Fruit fly (Drosophila melanogaster) whole organism, embryonic: Measurements from ENCODE around the gene ppk20.

Experiments
- CG10431 ChIP-seq: fragments of 200-800 bp; sonication (Bioruptor generic); optimal IDR thresholded peaks from 3 replicates; lab custom pipeline; 2018; ENCODE audit warnings: missing biosample characterization, mild to moderate bottlenecking, missing genetic modification characterization
- CG10654 ChIP-seq: fragments of 200-800 bp; sonication (Bioruptor generic); optimal IDR thresholded peaks from 2 replicates; lab custom pipeline; 2016; ENCODE audit warnings: missing biosample characterization, missing genetic modification characterization
- CG11504 ChIP-seq: fragments of 200-800 bp; sonication (Bioruptor generic); optimal IDR thresholded peaks from 3 replicates; lab custom pipeline; 2019; ENCODE audit warnings: missing biosample characterization, mild to moderate bottlenecking, missing genetic modification characterization, moderate library complexity
- CG13123 ChIP-seq: fragments of 200-800 bp; sonication (Bioruptor generic); optimal IDR thresholded peaks from 2 replicates; lab custom pipeline; 2016; ENCODE audit warnings: missing biosample characterization, missing genetic modification characterization
- CG13424 ChIP-seq: fragments of 200-800 bp; sonication (Bioruptor generic); optimal IDR thresholded peaks from 2 replicates; lab custom pipeline; 2019; ENCODE audit warnings: missing biosample characterization, mild to moderate bottlenecking, missing genetic modification characterization, moderate library complexity
- CG15601 ChIP-seq: fragments of 200-800 bp; sonication (Bioruptor generic); optimal IDR thresholded peaks from 3 replicates; lab custom pipeline; 2019; ENCODE audit warnings: missing biosample characterization, mild to moderate bottlenecking, missing genetic modification characterization, moderate library complexity
- CG1602 ChIP-seq: fragments of 200-800 bp; sonication (Bioruptor generic); optimal IDR thresholded peaks from 3 replicates; lab custom pipeline; 2016; ENCODE audit warnings: missing biosample characterization, missing genetic modification characterization
- CG16815 ChIP-seq: fragments of 200-800 bp; sonication (Bioruptor generic); optimal IDR thresholded peaks from 3 replicates; lab custom pipeline; 2017; ENCODE audit warnings: missing biosample characterization, mild to moderate bottlenecking, missing genetic modification characterization
- CG17359 ChIP-seq: fragments of 200-800 bp; sonication (Bioruptor generic); optimal IDR thresholded peaks from 3 replicates; lab custom pipeline; 2018; ENCODE audit warnings: missing biosample characterization, mild to moderate bottlenecking, missing genetic modification characterization, moderate library complexity
- CG2712 ChIP-seq: fragments of 200-800 bp; optimal IDR thresholded peaks from 3 replicates; lab custom pipeline; 2019; ENCODE audit warnings: missing biosample characterization, mild to moderate bottlenecking, missing genetic modification characterization, moderate library complexity
- CG42726 ChIP-seq: fragments of 200-800 bp; sonication (Bioruptor generic); IDR thresholded peaks from 2 replicates; pipeline ENCODE4 v1.3.6; 2022; ENCODE audit warnings: missing biosample characterization, missing genetic modification characterization; ENCODE audit not compliant: partially characterized antibody
- CG4730 ChIP-seq: fragments of 200-800 bp; sonication (Bioruptor generic); IDR thresholded peaks from 2 replicates; pipeline ENCODE4 v1.3.6; 2022; ENCODE audit warnings: missing biosample characterization, missing genetic modification characterization
- CG7372 ChIP-seq: fragments of 200-800 bp; sonication (Bioruptor generic); IDR thresholded peaks from 2 replicates; pipeline ENCODE4 v1.3.6; 2022; ENCODE audit warnings: missing biosample characterization, missing genetic modification characterization
- CG7839 ChIP-seq: fragments of 200-800 bp; sonication (Bioruptor generic); optimal IDR thresholded peaks from 3 replicates; lab custom pipeline; 2018; ENCODE audit warnings: missing biosample characterization, mild to moderate bottlenecking, missing genetic modification characterization, moderate library complexity
- CG9817 ChIP-seq: fragments of 200-800 bp; sonication (Bioruptor generic); optimal IDR thresholded peaks from 2 replicates; lab custom pipeline; 2018; ENCODE audit warnings: missing biosample characterization, mild to moderate bottlenecking, missing genetic modification characterization, moderate library complexity
- D ChIP-seq, 2 experiments: fragments of 200-800 bp in 1 of 2; fragments of >200 bp in 1 of 2; sonication (Bioruptor generic) in 1 of 2; optimal IDR thresholded peaks; 2 replicates in 1 of 2; 3 replicates in 1 of 2; lab custom pipeline; 2017; ENCODE audit warnings: mild to moderate bottlenecking in 1 of 2, missing biosample characterization in 1 of 2, missing genetic modification characterization in 1 of 2, missing genetic modification reagents in 1 of 2
- Dek ChIP-seq: fragments of 200-800 bp; sonication (Bioruptor generic); optimal IDR thresholded peaks from 3 replicates; lab custom pipeline; 2019; ENCODE audit warnings: missing biosample characterization, mild to moderate bottlenecking, missing genetic modification characterization, moderate library complexity
- Dip3 ChIP-seq: fragments of 200-800 bp; sonication (Bioruptor generic); optimal IDR thresholded peaks from 3 replicates; lab custom pipeline; 2016; ENCODE audit warnings: missing biosample characterization, missing genetic modification characterization
- Dref ChIP-seq: fragments of 200-800 bp; sonication (Bioruptor generic); IDR thresholded peaks from 2 replicates; pipeline ENCODE4 v1.3.6; 2022; ENCODE audit warnings: missing biosample characterization, missing genetic modification characterization
- Ets65A ChIP-seq: fragments of 200-800 bp; sonication (Bioruptor generic); peaks from one replicate; lab custom pipeline; 2016; ENCODE audit warnings: missing biosample characterization, missing genetic modification characterization
- Fer3 ChIP-seq: fragments of 200-800 bp; sonication (Bioruptor generic); optimal IDR thresholded peaks from 2 replicates; lab custom pipeline; 2018; ENCODE audit warnings: missing biosample characterization, mild to moderate bottlenecking, missing genetic modification characterization, moderate library complexity
- HLH54F ChIP-seq: fragments of 200-800 bp; sonication (Bioruptor generic); optimal IDR thresholded peaks from 3 replicates; lab custom pipeline; 2016; ENCODE audit warnings: missing biosample characterization, missing genetic modification characterization
- HLHmδ ChIP-seq: fragments of 200-800 bp; sonication (Bioruptor generic); optimal IDR thresholded peaks from 2 replicates; lab custom pipeline; 2018; ENCODE audit warnings: missing biosample characterization, mild to moderate bottlenecking, missing genetic modification characterization, moderate library complexity
- Hand ChIP-seq: fragments of 200-800 bp; sonication (Bioruptor generic); optimal IDR thresholded peaks from 2 replicates; lab custom pipeline; 2017; ENCODE audit warnings: mild to moderate bottlenecking, missing biosample characterization, missing genetic modification reagents, missing genetic modification characterization
- Lhr ChIP-seq: fragments of 200-800 bp; sonication (Bioruptor generic); optimal IDR thresholded peaks from 3 replicates; lab custom pipeline; 2017; ENCODE audit warnings: mild to moderate bottlenecking, missing biosample characterization, missing genetic modification reagents, missing genetic modification characterization
- Med ChIP-seq: fragments of 200-800 bp; sonication (Bioruptor generic); peaks from one replicate; lab custom pipeline; 2016; ENCODE audit warnings: missing biosample characterization, missing genetic modification characterization, mild to moderate bottlenecking, inconsistent platforms, moderate library complexity
- Mes4 ChIP-seq: fragments of 200-800 bp; sonication (Bioruptor generic); optimal IDR thresholded peaks from 2 replicates; lab custom pipeline; 2016; ENCODE audit warnings: missing biosample characterization, missing genetic modification characterization
- Trl ChIP-seq, 3 experiments: fragments of >200 bp in 2 of 3; fragments of 200-800 bp in 1 of 3; sonication (Bioruptor generic) in 1 of 3; optimal IDR thresholded peaks; 2 replicates in 1 of 3; 3 replicates in 2 of 3; lab custom pipeline; 2016 to 2017; ENCODE audit warnings: missing biosample characterization in 1 of 3, missing genetic modification characterization in 1 of 3
- ash1 ChIP-seq: fragments of 200-800 bp; sonication (Bioruptor generic); optimal IDR thresholded peaks from 2 replicates; lab custom pipeline; 2018; ENCODE audit warnings: missing biosample characterization, mild to moderate bottlenecking, missing genetic modification characterization
- bbx ChIP-seq: fragments of 200-800 bp; sonication (Bioruptor generic); IDR thresholded peaks from 2 replicates; pipeline ENCODE4 v1.3.6; 2022; ENCODE audit warnings: missing biosample characterization, missing genetic modification characterization; ENCODE audit not compliant: partially characterized antibody
- chinmo ChIP-seq: fragments of 200-800 bp; sonication (Bioruptor generic); IDR thresholded peaks from 4 replicates; pipeline ENCODE4 v1.3.6; 2022; ENCODE audit warnings: missing biosample characterization, missing genetic modification characterization; ENCODE audit not compliant: partially characterized antibody
- chn ChIP-seq: fragments of 200-800 bp; sonication (Bioruptor generic); optimal IDR thresholded peaks from 2 replicates; lab custom pipeline; 2016; ENCODE audit warnings: missing biosample characterization, missing genetic modification characterization
- da ChIP-seq: fragments of 200-800 bp; sonication (Bioruptor generic); optimal IDR thresholded peaks from 2 replicates; lab custom pipeline; 2016; ENCODE audit warnings: missing biosample characterization, missing genetic modification characterization
- dan ChIP-seq: fragments of 200-800 bp; sonication (Bioruptor generic); IDR thresholded peaks from 2 replicates; pipeline ENCODE4 v1.3.6; 2022; ENCODE audit warnings: missing biosample characterization, missing genetic modification characterization
- dysf ChIP-seq: fragments of 200-800 bp; sonication (Bioruptor generic); IDR thresholded peaks from 3 replicates; pipeline ENCODE4 v1.3.6; 2022; ENCODE audit warnings: missing biosample characterization, missing genetic modification characterization
- grn ChIP-seq: fragments of 200-800 bp; sonication (Bioruptor generic); optimal IDR thresholded peaks from 3 replicates; lab custom pipeline; 2017; ENCODE audit warnings: missing biosample characterization, missing genetic modification characterization
- gsb-n ChIP-seq: fragments of 200-800 bp; sonication (Bioruptor generic); optimal IDR thresholded peaks from 3 replicates; lab custom pipeline; 2018; ENCODE audit warnings: missing biosample characterization, mild to moderate bottlenecking, missing genetic modification characterization
- hb ChIP-seq: fragments of 200-800 bp; sonication (Bioruptor generic); IDR thresholded peaks from 3 replicates; pipeline ENCODE4 v1.3.6; 2022; ENCODE audit warnings: missing biosample characterization, missing genetic modification characterization; ENCODE audit not compliant: partially characterized antibody
- inv ChIP-seq: fragments of 200-800 bp; sonication (Bioruptor generic); IDR thresholded peaks from 2 replicates; pipeline ENCODE4 v1.3.6; 2022; ENCODE audit warnings: missing biosample characterization, missing genetic modification characterization; ENCODE audit not compliant: partially characterized antibody
- jumu ChIP-seq: fragments of 200-800 bp; sonication (Bioruptor generic); optimal IDR thresholded peaks from 3 replicates; lab custom pipeline; 2016; ENCODE audit warnings: missing biosample characterization, missing genetic modification characterization
- kay ChIP-seq: fragments of 200-800 bp; sonication (Bioruptor generic); optimal IDR thresholded peaks from 2 replicates; lab custom pipeline; 2016; ENCODE audit warnings: missing biosample characterization, missing genetic modification characterization
- lola ChIP-seq, 3 experiments: fragments of >200 bp in 2 of 3; fragments of 200-800 bp in 1 of 3; sonication (Bioruptor generic) in 1 of 3; optimal IDR thresholded peaks; 2 replicates each; lab custom pipeline; 2017 to 2019; ENCODE audit warnings: missing biosample characterization in 3 of 3, missing genetic modification characterization in 3 of 3, mild to moderate bottlenecking in 1 of 3, moderate library complexity in 1 of 3
- nmo ChIP-seq: fragments of 200-800 bp; sonication (Bioruptor generic); optimal IDR thresholded peaks from 2 replicates; lab custom pipeline; 2018; ENCODE audit warnings: missing biosample characterization, mild to moderate bottlenecking, missing genetic modification characterization, moderate library complexity
- pnt ChIP-seq: fragments of 200-800 bp; sonication (Bioruptor generic); optimal IDR thresholded peaks from 3 replicates; lab custom pipeline; 2016; ENCODE audit warnings: missing biosample characterization, missing genetic modification characterization
- tin ChIP-seq: fragments of 200-800 bp; sonication (Bioruptor generic); optimal IDR thresholded peaks from 3 replicates; lab custom pipeline; 2016; ENCODE audit warnings: missing biosample characterization, missing genetic modification characterization
- tll ChIP-seq, 2 experiments: fragments of 200-800 bp in 1 of 2; fragments of >200 bp in 1 of 2; sonication (Bioruptor generic) in 1 of 2; optimal IDR thresholded peaks; 2 replicates each; lab custom pipeline; 2017 to 2019; ENCODE audit warnings: missing biosample characterization in 2 of 2, missing genetic modification characterization in 2 of 2, mild to moderate bottlenecking in 1 of 2, moderate library complexity in 1 of 2
- trem ChIP-seq: fragments of 200-800 bp; optimal IDR thresholded peaks from 3 replicates; lab custom pipeline; 2019; ENCODE audit warnings: missing biosample characterization, mild to moderate bottlenecking, missing genetic modification characterization, moderate library complexity
- trh ChIP-seq: fragments of 200-800 bp; sonication (Bioruptor generic); optimal IDR thresholded peaks from 2 replicates; lab custom pipeline; 2016; ENCODE audit warnings: missing biosample characterization, missing genetic modification characterization

The ppk20 gene

dm6 chr3R:29699220-29699619 lies 30.5 kb upstream of the ppk20 start (continued):
- TF ChIP-seq CG1602 = no peak
- no peak for TF ChIP-seq chinmo
- TF ChIP-seq ash1 = no peak
- TF ChIP-seq dan = peak; percentile 65; the same call in 1 of the 2 replicates
- TF ChIP-seq nmo (GFP tag; lab: Kevin White, UChicago) = peak; percentile 69
- no peak for TF ChIP-seq CG15601 (tag; lab: Kevin White, UChicago)
- TF ChIP-seq Hand (GFP tag; lab: Kevin White, UChicago) = no peak
- TF ChIP-seq Dek = no peak
- peak; percentile 18 for TF ChIP-seq CG13424
- no peak for TF ChIP-seq HLH54F (GFP tag; lab: Kevin White, UChicago)

DNA sequence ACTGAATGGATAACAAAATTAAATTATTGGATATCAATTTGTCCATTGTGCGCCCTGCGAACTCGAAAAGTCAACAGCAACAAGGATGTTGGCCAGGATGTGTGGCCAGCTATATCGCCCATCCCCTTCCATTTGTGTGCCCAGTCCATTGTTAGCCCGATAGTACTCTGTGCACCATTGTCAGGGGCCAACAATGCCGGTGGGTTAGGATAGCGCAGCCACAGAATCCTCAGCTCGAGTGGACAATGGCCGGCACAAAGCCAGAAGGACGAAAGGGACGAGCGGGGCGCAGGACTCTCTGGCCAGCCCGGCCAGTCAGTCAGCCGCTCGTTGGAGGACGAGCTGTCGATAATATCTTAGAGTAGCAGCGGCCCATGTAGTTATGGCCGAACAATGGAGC lies 29.2 kb upstream of the ppk20 start:
- no peak for TF ChIP-seq CG7372 (GFP tag; lab: Robert Waterston, UW)
- no peak for TF ChIP-seq CG17359
- TF ChIP-seq CG9817 (tag; lab: Kevin White, UChicago) = no peak
- TF ChIP-seq Fer3 (tag; lab: Kevin White, UChicago) = no peak
- no peak for TF ChIP-seq Trl (optimal IDR thresholded peaks at IDR 0.05; lab: Kevin White, UChicago)
- no peak for TF ChIP-seq Trl (GFP tag; optimal IDR thresholded peaks at IDR 0.05; lab: Kevin White, UChicago)
- no peak for TF ChIP-seq Lhr
- TF ChIP-seq CG42726 = no peak
- TF ChIP-seq CG10431 (GFP tag; lab: Kevin White, UChicago) = no peak
- no peak for TF ChIP-seq Dip3 (GFP tag; lab: Kevin White, UChicago)
- no peak for TF ChIP-seq jumu (GFP tag; lab: Kevin White, UChicago)
- no peak for TF ChIP-seq CG13123 (GFP tag; lab: Kevin White, UChicago)
- TF ChIP-seq CG13424 = no peak
- TF ChIP-seq CG4730 (GFP tag; lab: Robert Waterston, UW) = no peak
- no peak for TF ChIP-seq gsb-n
- TF ChIP-seq Ets65A (GFP tag; lab: Kevin White, UChicago) = peak; percentile 56
- peak in 1 of 2 experiments; percentile 41 for TF ChIP-seq tll (GFP tag; optimal IDR thresholded peaks at IDR 0.05; lab: Kevin White, UChicago)
- TF ChIP-seq D (optimal IDR thresholded peaks at IDR 0.05; lab: Kevin White, UChicago) = peak; percentile 94
- TF ChIP-seq D (GFP tag; optimal IDR thresholded peaks at IDR 0.05; lab: Kevin White, UChicago) = no peak
- TF ChIP-seq CG16815 (GFP tag; lab: Kevin White, UChicago) = no peak
- TF ChIP-seq bbx (GFP tag; lab: Robert Waterston, UW) = no peak

DNA sequence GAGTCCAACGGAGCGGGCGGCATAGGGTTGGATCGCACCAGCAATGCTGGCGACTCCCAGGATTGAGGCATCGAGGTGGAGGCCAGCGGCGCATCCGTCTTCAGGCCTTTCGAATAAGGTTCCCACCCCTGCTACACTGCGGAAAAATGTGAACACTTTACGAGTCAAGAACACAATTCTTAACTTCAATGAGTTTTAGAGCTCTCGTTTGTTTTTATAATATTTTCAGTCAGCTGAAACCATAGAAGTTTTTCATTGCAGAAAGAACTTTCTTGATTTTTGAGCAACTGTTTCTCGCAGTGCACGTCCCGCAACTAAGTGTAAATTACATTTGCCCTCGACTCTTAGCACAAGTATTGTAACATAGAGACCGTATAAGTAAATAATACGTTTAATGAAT lies 27.7 kb upstream of the ppk20 start:
- TF ChIP-seq CG11504 (tag; lab: Kevin White, UChicago) = peak; percentile 17
- no peak for TF ChIP-seq Hand (GFP tag; lab: Kevin White, UChicago)
- peak; percentile 6 for TF ChIP-seq chn (GFP tag; lab: Kevin White, UChicago)
- TF ChIP-seq inv (GFP tag; lab: Robert Waterston, UW) = no peak
- no peak for TF ChIP-seq HLHmδ (GFP tag; lab: Kevin White, UChicago)
- TF ChIP-seq Dref (GFP tag; lab: Robert Waterston, UW) = no peak
- TF ChIP-seq hb (GFP tag; lab: Robert Waterston, UW) = no peak
- TF ChIP-seq chinmo = no peak
- peak; percentile 55 for TF ChIP-seq CG2712 (tag; lab: Kevin White, UChicago)
- peak; percentile 27 for TF ChIP-seq trem
- TF ChIP-seq trh = no peak
- TF ChIP-seq tin (GFP tag; lab: Kevin White, UChicago) = peak; percentile 42
- TF ChIP-seq dysf = no peak
- no peak for TF ChIP-seq kay (GFP tag; lab: Kevin White, UChicago)
- no peak for TF ChIP-seq D (optimal IDR thresholded peaks at IDR 0.05; lab: Kevin White, UChicago)
- TF ChIP-seq D (GFP tag; optimal IDR thresholded peaks at IDR 0.05; lab: Kevin White, UChicago) = peak; percentile 11
- peak; percentile 29 for TF ChIP-seq pnt (GFP tag; lab: Kevin White, UChicago)
- TF ChIP-seq Mes4 (GFP tag; lab: Kevin White, UChicago) = no peak
- no peak for TF ChIP-seq da (GFP tag; lab: Kevin White, UChicago)
- no peak for TF ChIP-seq CG10654
- peak; percentile 13 for TF ChIP-seq CG7839 (tag; lab: Kevin White, UChicago)
- peak; percentile 68 for TF ChIP-seq Med
- TF ChIP-seq grn (GFP tag; lab: Kevin White, UChicago) = no peak
- peak in 1 of 3 experiments; percentile 28 for TF ChIP-seq lola (GFP tag; optimal IDR thresholded peaks at IDR 0.05; lab: Kevin White, UChicago)
